Fruit fly (Drosophila melanogaster) whole organism, prepupa: ENCODE data around the gene gammaCOP.

Experiments
- Blimp-1 ChIP-seq: fragments of 200-800 bp; sonication (Bioruptor generic); optimal IDR thresholded peaks from 3 replicates; lab custom pipeline; 2017; ENCODE audit warnings: missing biosample characterization, missing genetic modification characterization, mild to moderate bottlenecking, moderate library complexity, missing genetic modification reagents
- CG10631 ChIP-seq: fragments of 200-800 bp; sonication (Bioruptor generic); optimal IDR thresholded peaks from 2 replicates; lab custom pipeline; 2016; ENCODE audit warnings: missing biosample characterization, missing genetic modification characterization
- CG10669 ChIP-seq: fragments of 200-800 bp; sonication (Bioruptor generic); optimal IDR thresholded peaks from 3 replicates; lab custom pipeline; 2018; ENCODE audit warnings: missing biosample characterization, mild to moderate bottlenecking, missing genetic modification characterization, moderate library complexity
- CG11294 ChIP-seq: fragments of 200-800 bp; sonication (Bioruptor generic); IDR thresholded peaks from 2 replicates; pipeline ENCODE4 v1.3.6; 2022; ENCODE audit warnings: missing biosample characterization, missing genetic modification characterization
- CG11902 ChIP-seq: fragments of 200-800 bp; sonication (Bioruptor generic); optimal IDR thresholded peaks from 3 replicates; lab custom pipeline; 2016; ENCODE audit warnings: missing biosample characterization, missing genetic modification characterization
- CG1621 ChIP-seq: fragments of 200-800 bp; sonication (Bioruptor generic); optimal IDR thresholded peaks from 3 replicates; lab custom pipeline; 2018; ENCODE audit warnings: missing biosample characterization, mild to moderate bottlenecking, missing genetic modification characterization
- CG16779 ChIP-seq: fragments of 200-800 bp; sonication (Bioruptor generic); optimal IDR thresholded peaks from 3 replicates; lab custom pipeline; 2017; ENCODE audit warnings: missing biosample characterization, mild to moderate bottlenecking, missing genetic modification characterization
- CG3032 ChIP-seq: fragments of 200-800 bp; optimal IDR thresholded peaks from 2 replicates; lab custom pipeline; 2019; ENCODE audit warnings: missing biosample characterization, mild to moderate bottlenecking, missing genetic modification characterization, moderate library complexity
- CG31627 ChIP-seq: fragments of 200-800 bp; sonication (Bioruptor generic); optimal IDR thresholded peaks from 3 replicates; lab custom pipeline; 2016; ENCODE audit warnings: missing biosample characterization, missing genetic modification characterization
- CG34406 ChIP-seq: fragments of 200-800 bp; sonication (Bioruptor generic); optimal IDR thresholded peaks from 3 replicates; lab custom pipeline; 2016; ENCODE audit warnings: missing biosample characterization, missing genetic modification characterization
- CG6163 ChIP-seq: fragments of 200-800 bp; sonication (Bioruptor generic); IDR thresholded peaks from 3 replicates; pipeline ENCODE4 v1.3.6; 2022; ENCODE audit warnings: missing biosample characterization, missing genetic modification characterization
- CG6276 ChIP-seq: fragments of 200-800 bp; sonication (Bioruptor generic); optimal IDR thresholded peaks from 2 replicates; lab custom pipeline; 2017; ENCODE audit warnings: missing biosample characterization, mild to moderate bottlenecking, missing genetic modification characterization
- CG6792 ChIP-seq: fragments of 200-800 bp; sonication (Bioruptor generic); optimal IDR thresholded peaks from 3 replicates; lab custom pipeline; 2016; ENCODE audit warnings: missing biosample characterization, missing genetic modification characterization
- CG6854 ChIP-seq: fragments of 200-800 bp; sonication (Bioruptor generic); optimal IDR thresholded peaks from 2 replicates; lab custom pipeline; 2017; ENCODE audit warnings: missing biosample characterization, mild to moderate bottlenecking, missing genetic modification characterization
- CG8119 ChIP-seq: fragments of 200-800 bp; sonication (Bioruptor generic); IDR thresholded peaks from 3 replicates; pipeline ENCODE4 v1.3.6; 2022; ENCODE audit warnings: missing biosample characterization, missing genetic modification characterization
- CG8319 ChIP-seq: fragments of 200-800 bp; sonication (Bioruptor generic); optimal IDR thresholded peaks from 3 replicates; lab custom pipeline; 2016; ENCODE audit warnings: missing biosample characterization, missing genetic modification characterization
- CG8632 ChIP-seq: fragments of 200-800 bp; sonication (Bioruptor generic); optimal IDR thresholded peaks from 3 replicates; lab custom pipeline; 2016; ENCODE audit warnings: missing biosample characterization, missing genetic modification characterization
- CG9139 ChIP-seq: fragments of 200-800 bp; sonication (Bioruptor generic); optimal IDR thresholded peaks from 3 replicates; lab custom pipeline; 2017; ENCODE audit warnings: missing biosample characterization, mild to moderate bottlenecking, missing genetic modification characterization
- Ets21C ChIP-seq: fragments of 200-800 bp; sonication (Bioruptor generic); optimal IDR thresholded peaks from 3 replicates; lab custom pipeline; 2016; ENCODE audit warnings: missing biosample characterization, missing genetic modification characterization
- Gug ChIP-seq: fragments of 200-800 bp; sonication (Bioruptor generic); IDR thresholded peaks from 2 replicates; pipeline ENCODE4 v1.3.6; 2022; ENCODE audit warnings: missing biosample characterization, missing genetic modification characterization
- Hr4 ChIP-seq: fragments of 200-800 bp; sonication (Bioruptor generic); optimal IDR thresholded peaks from 3 replicates; lab custom pipeline; 2016; ENCODE audit warnings: missing biosample characterization, missing genetic modification characterization
- Lpt ChIP-seq: fragments of 200-800 bp; sonication (Bioruptor generic); optimal IDR thresholded peaks from 3 replicates; lab custom pipeline; 2016; ENCODE audit warnings: missing biosample characterization, missing genetic modification characterization
- Met ChIP-seq: fragments of 200-800 bp; sonication (Bioruptor generic); optimal IDR thresholded peaks from 3 replicates; lab custom pipeline; 2016; ENCODE audit warnings: missing biosample characterization, missing genetic modification characterization
- Smox ChIP-seq: fragments of 200-800 bp; sonication (Bioruptor generic); optimal IDR thresholded peaks from 3 replicates; lab custom pipeline; 2016; ENCODE audit warnings: missing biosample characterization, missing genetic modification characterization
- Sox102F ChIP-seq: fragments of 200-800 bp; sonication (Bioruptor generic); optimal IDR thresholded peaks from 2 replicates; lab custom pipeline; 2016; ENCODE audit warnings: missing biosample characterization, mild to moderate bottlenecking, missing genetic modification characterization
- Sox14 ChIP-seq: fragments of 200-800 bp; sonication (Bioruptor generic); optimal IDR thresholded peaks from 3 replicates; lab custom pipeline; 2016; ENCODE audit warnings: missing biosample characterization, missing genetic modification characterization
- Sox15 ChIP-seq: fragments of 200-800 bp; sonication (Bioruptor generic); optimal IDR thresholded peaks from 3 replicates; lab custom pipeline; 2016; ENCODE audit warnings: missing biosample characterization, missing genetic modification characterization
- dsx ChIP-seq: fragments of 200-800 bp; optimal IDR thresholded peaks from 3 replicates; lab custom pipeline; 2019; ENCODE audit warnings: missing biosample characterization, mild to moderate bottlenecking, missing genetic modification characterization, moderate library complexity; ENCODE audit not compliant: poor library complexity, severe bottlenecking
- eg ChIP-seq: fragments of 200-800 bp; sonication (Bioruptor generic); IDR thresholded peaks from 3 replicates; pipeline ENCODE4 v1.3.6; 2022; ENCODE audit warnings: missing biosample characterization, missing genetic modification characterization
- esn ChIP-seq: fragments of 200-800 bp; sonication (Bioruptor generic); optimal IDR thresholded peaks from 2 replicates; lab custom pipeline; 2016; ENCODE audit warnings: missing biosample characterization, mild to moderate bottlenecking, missing genetic modification characterization, moderate library complexity
- fd85E ChIP-seq: fragments of 200-800 bp; sonication (Bioruptor generic); optimal IDR thresholded peaks from 3 replicates; lab custom pipeline; 2016; ENCODE audit warnings: missing biosample characterization, missing genetic modification characterization
- fkh ChIP-seq: fragments of 200-800 bp; sonication (Bioruptor generic); optimal IDR thresholded peaks from 3 replicates; lab custom pipeline; 2017; ENCODE audit warnings: missing biosample characterization, mild to moderate bottlenecking, missing genetic modification characterization, moderate library complexity
- lz ChIP-seq: fragments of 200-800 bp; sonication (Bioruptor generic); optimal IDR thresholded peaks from 3 replicates; lab custom pipeline; 2016; ENCODE audit warnings: missing biosample characterization, missing genetic modification characterization
- net ChIP-seq: fragments of 200-800 bp; sonication (Bioruptor generic); optimal IDR thresholded peaks from 3 replicates; lab custom pipeline; 2016; ENCODE audit warnings: missing biosample characterization, missing genetic modification characterization
- pdm3 ChIP-seq: fragments of 200-800 bp; sonication (Bioruptor generic); optimal IDR thresholded peaks from 3 replicates; lab custom pipeline; 2016; ENCODE audit warnings: missing biosample characterization, missing genetic modification characterization
- salr ChIP-seq, 2 experiments: fragments of 200-800 bp; sonication (Bioruptor generic); optimal IDR thresholded peaks; 3 replicates each; lab custom pipeline; 2016 to 2018; ENCODE audit warnings: missing biosample characterization in 2 of 2, missing genetic modification characterization in 2 of 2, mild to moderate bottlenecking in 1 of 2
- spab ChIP-seq: fragments of 200-800 bp; sonication (Bioruptor generic); optimal IDR thresholded peaks from 2 replicates; lab custom pipeline; 2017; ENCODE audit warnings: missing biosample characterization, mild to moderate bottlenecking, missing genetic modification characterization, missing genetic modification reagents
- svp ChIP-seq: fragments of 200-800 bp; sonication (Bioruptor generic); peaks from one replicate; lab custom pipeline; 2016; ENCODE audit warnings: missing biosample characterization, missing genetic modification characterization

The gammaCOP gene

DNA sequence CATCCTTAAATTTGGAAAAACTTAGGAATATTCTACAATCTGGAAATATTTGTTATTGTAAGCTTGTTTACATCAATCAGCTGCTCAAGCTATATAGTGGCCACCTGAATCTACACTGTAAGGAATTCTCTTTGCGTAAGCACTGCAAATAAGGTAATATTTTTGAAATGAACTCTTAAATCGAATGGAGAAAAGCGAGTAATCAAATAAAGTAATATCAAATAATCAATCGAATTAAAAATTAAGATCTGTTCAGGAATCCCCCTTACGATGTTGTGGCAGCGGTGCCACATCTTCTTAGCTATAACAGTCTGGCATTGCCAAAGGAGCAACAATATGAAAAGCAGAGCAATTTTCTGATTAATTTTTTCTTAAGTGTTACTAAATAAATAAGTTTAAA, 44.1 kb downstream of the gammaCOP start, which contains the start of the genes Mnat9 and CG1792 (continued):
- TF ChIP-seq Met (GFP tag; lab: Kevin White, UChicago) (peak; percentile 99), Sox102F (GFP tag; lab: Kevin White, UChicago) (peak; percentile 97), Hr4 (GFP tag; lab: Kevin White, UChicago) (peak; percentile 99), pdm3 (GFP tag; lab: Kevin White, UChicago) (peak; percentile 100), CG6854 (GFP tag; lab: Kevin White, UChicago) (peak; percentile 94), CG1621 (peak; percentile 98), CG8632 (GFP tag; lab: Kevin White, UChicago) (peak; percentile 98), esn (GFP tag; lab: Kevin White, UChicago) (peak; percentile 99), Ets21C (peak; percentile 99), salr (GFP tag; optimal IDR thresholded peaks at IDR 0.05; lab: Kevin White, UChicago) (peak; percentile 98 to 99), Smox (GFP tag; lab: Kevin White, UChicago) (peak; percentile 99), fd85E (GFP tag; lab: Kevin White, UChicago) (peak; percentile 91), CG6276 (GFP tag; lab: Kevin White, UChicago) (peak; percentile 96), net (peak; percentile 99), CG16779 (tag; lab: Kevin White, UChicago) (peak; percentile 92), lz (peak; percentile 99), CG10669 (peak; percentile 99), CG11294 (GFP tag; lab: Robert Waterston, UW) (peak; percentile 99), Sox15 (GFP tag; lab: Kevin White, UChicago) (peak; percentile 99), CG8319 (GFP tag; lab: Kevin White, UChicago) (peak; percentile 99), CG6163 (GFP tag; lab: Robert Waterston, UW) (peak; percentile 100), CG31627 (GFP tag; lab: Kevin White, UChicago) (peak; percentile 99), CG8119 (peak; percentile 98), CG6792 (GFP tag; lab: Kevin White, UChicago) (peak; percentile 98), CG10631 (GFP tag; lab: Kevin White, UChicago) (peak; percentile 99), CG3032 (tag; lab: Kevin White, UChicago) (peak; percentile 99), Blimp-1 (peak; percentile 89)
- TF ChIP-seq, all 60 proteins: peak for 60

DNA sequence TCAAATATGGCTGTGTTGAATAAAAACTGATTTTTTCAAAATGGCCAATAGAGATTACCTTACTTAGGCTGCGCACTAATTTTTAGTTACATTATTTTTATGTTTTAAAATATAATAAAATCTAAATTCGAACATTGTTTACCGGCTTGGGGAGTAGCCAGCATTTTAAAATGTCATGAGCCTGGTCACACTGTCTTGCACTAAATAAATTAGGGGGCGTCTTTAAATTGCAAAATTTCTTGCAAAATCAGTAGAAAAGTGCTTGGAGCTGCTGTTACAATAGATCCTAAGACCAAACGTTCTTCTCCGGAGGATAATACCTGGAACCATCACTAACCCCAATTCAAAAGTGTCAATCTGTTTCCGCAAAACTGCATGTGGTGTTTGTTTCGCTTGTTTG, 45.9 kb downstream of the gammaCOP start, which contains the start of gene pasha:
Gene pasha (plus strand): TSS at position 177 of the 400 bp plus-strand sequence.
- TF ChIP-seq Hr4 (GFP tag; lab: Kevin White, UChicago) (no peak), esn (GFP tag; lab: Kevin White, UChicago) (no peak), Ets21C (no peak), fkh (GFP tag; lab: Kevin White, UChicago) (peak; percentile 44), Blimp-1 (no peak), CG8319 (GFP tag; lab: Kevin White, UChicago) (no peak), dsx (GFP tag; lab: Kevin White, UChicago) (peak; percentile 13), CG11902 (GFP tag; lab: Kevin White, UChicago) (no peak), svp (no peak)

DNA sequence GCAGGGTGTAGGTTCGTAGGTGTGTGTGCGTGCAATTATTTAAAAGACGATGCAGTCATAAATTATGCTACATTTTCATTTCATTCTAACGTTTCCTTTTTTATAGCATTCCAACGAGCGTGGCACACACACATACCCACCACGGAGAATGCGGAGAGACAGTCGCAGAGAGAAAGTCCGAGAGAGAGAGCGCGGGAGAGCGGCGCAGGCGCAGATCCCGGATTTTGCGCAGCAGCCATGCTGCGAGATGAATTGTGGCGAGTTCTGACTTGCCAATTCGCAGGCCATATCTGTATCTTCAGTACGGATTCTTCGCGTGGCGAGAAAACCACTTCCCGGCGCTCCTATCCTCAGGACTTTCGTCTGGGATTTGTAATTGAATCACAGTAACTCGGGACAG, 49.9 kb downstream of the gammaCOP start, which contains the start of gene kek6:
Gene kek6 (plus strand): TSS at position 323 of the 400 bp plus-strand sequence.
- TF ChIP-seq lz (no peak), Blimp-1 (no peak), CG8632 (GFP tag; lab: Kevin White, UChicago) (no peak), eg (GFP tag; lab: Robert Waterston, UW) (no peak), Gug (no peak), Lpt (no peak), salr (GFP tag; optimal IDR thresholded peaks at IDR 0.05; lab: Kevin White, UChicago) (no peak), CG10631 (GFP tag; lab: Kevin White, UChicago) (no peak), Sox14 (GFP tag; lab: Kevin White, UChicago) (no peak), esn (GFP tag; lab: Kevin White, UChicago) (no peak), svp (no peak), CG9139 (GFP tag; lab: Kevin White, UChicago) (no peak), Sox102F (GFP tag; lab: Kevin White, UChicago) (no peak), CG34406 (no peak), spab (GFP tag; lab: Kevin White, UChicago) (no peak)
- TF ChIP-seq, all 60 proteins: peak for 0
